Worm (Caenorhabditis elegans) whole organism, L2 larva: Measurements from ENCODE around the gene clec-233.

ENCODE experiments used
- nhr-12 ChIP-seq: fragments of 150-350 bp; optimal IDR thresholded peaks from 2 replicates; lab custom pipeline; 2014; ENCODE audit warnings: missing biosample characterization, missing genetic modification characterization
- snpc-4 ChIP-seq: fragments of 150-350 bp; optimal IDR thresholded peaks from 2 replicates; lab custom pipeline; 2014; ENCODE audit warnings: missing biosample characterization, missing genetic modification characterization

- TF ChIP-seq nhr-12: no peak
- TF ChIP-seq snpc-4: no peak
Measured at ce11 chrV:16204888-16205287, 28.8 kb upstream of the clec-233 start, which contains the start of gene irld-26.
